Worm (Caenorhabditis elegans): ENCODE measurements around the gene C25D7.9.

DNA sequence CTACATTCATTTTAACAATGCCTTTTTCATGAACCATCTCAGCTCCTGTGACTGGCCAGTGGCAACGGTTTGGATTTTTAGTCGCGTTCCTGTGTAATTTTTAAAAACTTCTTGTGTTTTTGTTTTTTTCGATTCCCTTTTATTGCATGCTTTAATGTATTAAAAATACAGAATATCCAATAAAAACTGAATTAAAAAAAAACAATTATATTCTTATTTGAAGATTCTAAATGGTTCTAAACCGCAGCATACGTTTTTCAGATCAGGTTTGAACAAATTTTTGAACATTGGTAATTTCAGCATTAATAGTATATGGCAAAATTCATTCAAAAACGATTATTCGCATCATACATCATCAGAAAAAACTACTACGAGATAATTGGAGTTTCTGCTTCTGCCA is 3.4 kb downstream of the C25D7.9 start, which contains the start of gene dnj-3:
- TF ChIP-seq lin-39 (tag; optimal IDR thresholded peaks at IDR 0.05) (no peak), ceh-16 (tag; optimal IDR thresholded peaks at IDR 0.05) (no peak), nhr-21 (tag; optimal IDR thresholded peaks at IDR 0.05) (no peak), aly-2 (tag; optimal IDR thresholded peaks at IDR 0.05) (no peak), skn-1 (tag; optimal IDR thresholded peaks at IDR 0.05) (no peak), ceh-82 (tag; optimal IDR thresholded peaks at IDR 0.05) (no peak), nhr-12 (tag; optimal IDR thresholded peaks at IDR 0.05) (no peak), fos-1 (tag; optimal IDR thresholded peaks at IDR 0.05) (no peak), nhr-25 (tag; optimal IDR thresholded peaks at IDR 0.05) (no peak), unc-62 (GFP tag; optimal IDR thresholded peaks at IDR 0.05) (no peak), alr-1 (tag; optimal IDR thresholded peaks at IDR 0.05) (no peak), ama-1 (optimal IDR thresholded peaks at IDR 0.05) (no peak), nhr-11 (tag; optimal IDR thresholded peaks at IDR 0.05) (no peak), lin-13 (GFP tag; optimal IDR thresholded peaks at IDR 0.05) (no peak)
